Worm (Caenorhabditis elegans): Measurements from ENCODE around the gene dhs-17.
A peak's percentile ranks its signal among the peaks of the same experiment; 100 is the strongest.

Gene dhs-17

DNA sequence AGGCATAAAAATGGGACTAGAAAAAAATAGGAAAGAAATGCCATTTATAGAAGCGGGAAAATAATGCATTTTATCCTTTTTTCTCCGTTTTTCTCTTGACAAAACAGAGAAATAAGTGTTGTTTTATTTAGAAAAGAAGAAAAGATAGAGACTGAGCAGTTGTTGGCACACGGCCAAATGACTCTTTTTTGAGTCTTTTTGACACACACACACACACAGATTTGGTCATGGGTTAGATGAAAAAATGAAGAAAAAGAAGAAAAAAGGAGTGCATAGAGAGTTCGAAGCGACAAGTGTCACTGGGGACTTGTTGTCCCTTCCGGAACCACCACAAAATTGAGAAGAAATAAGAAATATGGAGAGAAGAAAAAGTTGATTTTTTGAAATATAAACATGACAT lies 1.1 kb downstream of the dhs-17 start:
- TF ChIP-seq unc-42 (tag; optimal IDR thresholded peaks at IDR 0.05) (peak; percentile 29), hlh-8 (tag; optimal IDR thresholded peaks at IDR 0.05) (no peak)

DNA sequence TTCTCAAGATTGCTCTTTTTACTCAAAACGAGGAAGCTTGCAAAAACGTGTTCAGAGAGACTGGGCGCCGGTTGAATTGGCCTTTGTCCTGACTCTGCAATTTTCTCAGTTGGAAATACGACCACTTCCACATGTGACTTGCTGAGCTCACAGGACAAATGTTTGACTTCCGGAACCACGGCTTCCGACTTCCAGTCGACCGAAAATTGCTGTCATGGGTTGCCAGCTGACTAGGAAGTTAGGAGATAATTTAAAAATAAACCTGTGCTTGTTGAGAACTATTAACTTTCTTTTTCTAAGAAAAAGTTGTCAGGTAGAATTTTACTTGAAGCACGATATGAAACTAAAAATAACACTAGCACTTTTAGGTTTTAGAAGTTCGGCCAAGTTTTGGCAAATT lies 3.0 kb downstream of the dhs-17 start:
- TF ChIP-seq madf-2 (tag; optimal IDR thresholded peaks at IDR 0.05): no peak
- no peak for TF ChIP-seq dve-1 (tag; optimal IDR thresholded peaks at IDR 0.05)
- no peak for TF ChIP-seq dmd-4 (tag; optimal IDR thresholded peaks at IDR 0.05; ENCODE audit: borderline replicate concordance)
- TF ChIP-seq elt-4 (tag; optimal IDR thresholded peaks at IDR 0.05): no peak
- TF ChIP-seq pat-9 (tag; optimal IDR thresholded peaks at IDR 0.05): no peak
- TF ChIP-seq K02D7.2 (tag; optimal IDR thresholded peaks at IDR 0.05): no peak
- no peak for TF ChIP-seq rnt-1 (tag; optimal IDR thresholded peaks at IDR 0.05)
- no peak for TF ChIP-seq gmeb-2 (tag; optimal IDR thresholded peaks at IDR 0.05)
- TF ChIP-seq lim-6 (tag; optimal IDR thresholded peaks at IDR 0.05): no peak
- TF ChIP-seq pax-1 (tag; optimal IDR thresholded peaks at IDR 0.05): no peak
- no peak for TF ChIP-seq fax-1 (tag; optimal IDR thresholded peaks at IDR 0.05)
- no peak for TF ChIP-seq npax-4 (tag; optimal IDR thresholded peaks at IDR 0.05)
- no peak for TF ChIP-seq ceh-31 (tag; optimal IDR thresholded peaks at IDR 0.05)
- no peak for TF ChIP-seq ceh-34 (tag; optimal IDR thresholded peaks at IDR 0.05)

DNA sequence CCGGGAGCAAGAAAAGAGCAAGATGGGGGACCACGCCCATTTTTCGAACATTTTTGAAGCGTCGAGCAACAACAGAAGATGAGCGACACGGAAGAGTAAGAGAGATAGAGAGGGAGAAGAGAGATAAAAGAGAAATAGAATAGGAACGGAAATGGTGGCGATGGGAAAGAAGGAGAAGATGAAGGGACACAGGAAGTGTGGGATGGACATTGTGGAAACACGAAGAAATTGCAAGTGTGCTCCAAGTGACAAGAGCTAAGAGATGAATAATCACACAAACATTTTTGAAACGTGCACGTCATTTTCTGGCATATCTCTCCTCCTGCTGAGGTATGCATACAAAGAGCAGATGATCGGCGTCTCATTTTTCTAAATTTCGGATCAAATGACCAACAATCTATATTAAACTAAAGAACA lies 4.0 kb downstream of the dhs-17 start:
- TF ChIP-seq C38D4.7 (GFP tag; optimal IDR thresholded peaks at IDR 0.05): no peak
- TF ChIP-seq ceh-34 (tag; optimal IDR thresholded peaks at IDR 0.05): peak; percentile 70
- TF ChIP-seq pqm-1 (tag; optimal IDR thresholded peaks at IDR 0.05): no peak
- peak; percentile 68 for TF ChIP-seq unc-55 (GFP tag; optimal IDR thresholded peaks at IDR 0.05)
- peak; percentile 22 for TF ChIP-seq tbx-2 (tag; optimal IDR thresholded peaks at IDR 0.05)
- TF ChIP-seq elt-2 (tag; optimal IDR thresholded peaks at IDR 0.05): no peak
- TF ChIP-seq sox-2 (GFP tag; IDR thresholded peaks at IDR 0.05): no peak
- TF ChIP-seq ceh-18 (tag; optimal IDR thresholded peaks at IDR 0.05): peak; percentile 78
- no peak for TF ChIP-seq npax-4 (tag; optimal IDR thresholded peaks at IDR 0.05)
- no peak for TF ChIP-seq unc-3 (GFP tag; conservative IDR thresholded peaks at IDR 0.05)
- no peak for TF ChIP-seq unc-3 (tag; optimal IDR thresholded peaks at IDR 0.05)
- TF ChIP-seq pros-1 (tag; optimal IDR thresholded peaks at IDR 0.05): no peak
- TF ChIP-seq ceh-31 (tag; optimal IDR thresholded peaks at IDR 0.05): peak; percentile 30
- TF ChIP-seq ceh-30 (tag; optimal IDR thresholded peaks at IDR 0.05): no peak
- TF ChIP-seq K09A11.1 (tag; optimal IDR thresholded peaks at IDR 0.05; ENCODE audit: insufficient read depth): no peak
- no peak for TF ChIP-seq unc-86 (tag; optimal IDR thresholded peaks at IDR 0.05)
- TF ChIP-seq hlh-30 (tag; optimal IDR thresholded peaks at IDR 0.05; ENCODE audit: insufficient read depth): no peak
- TF ChIP-seq unc-42 (tag; optimal IDR thresholded peaks at IDR 0.05): peak; percentile 24
- TF ChIP-seq madf-2 (tag; optimal IDR thresholded peaks at IDR 0.05): no peak
- TF ChIP-seq pat-9 (tag; optimal IDR thresholded peaks at IDR 0.05): no peak
- TF ChIP-seq ets-4 (tag; optimal IDR thresholded peaks at IDR 0.05): no peak
- no peak for TF ChIP-seq sdc-2 (tag; optimal IDR thresholded peaks at IDR 0.05)
- peak; percentile 68 for TF ChIP-seq rnt-1 (tag; optimal IDR thresholded peaks at IDR 0.05)
- no peak for TF ChIP-seq hlh-13 (GFP tag; optimal IDR thresholded peaks at IDR 0.05)
- TF ChIP-seq elt-4 (tag; optimal IDR thresholded peaks at IDR 0.05): no peak
- no peak for TF ChIP-seq ceh-14 (tag; optimal IDR thresholded peaks at IDR 0.05)
- no peak for TF ChIP-seq pag-3 (tag; optimal IDR thresholded peaks at IDR 0.05; ENCODE audit: borderline replicate concordance)
- no peak for TF ChIP-seq ztf-16 (tag; optimal IDR thresholded peaks at IDR 0.05)
- peak; percentile 10 for TF ChIP-seq nfya-1 (tag; optimal IDR thresholded peaks at IDR 0.05)
- TF ChIP-seq C08G9.2 (tag; optimal IDR thresholded peaks at IDR 0.05): peak; percentile 32
- TF ChIP-seq syd-9 (tag; optimal IDR thresholded peaks at IDR 0.05): peak; percentile 36
- no peak for TF ChIP-seq F13H6.1 (tag; optimal IDR thresholded peaks at IDR 0.05)
- no peak for TF ChIP-seq hlh-8 (tag; optimal IDR thresholded peaks at IDR 0.05)
- TF ChIP-seq lim-6 (tag; optimal IDR thresholded peaks at IDR 0.05): no peak
- no peak for TF ChIP-seq hlh-6 (tag; optimal IDR thresholded peaks at IDR 0.05)
- TF ChIP-seq odd-2 (tag; optimal IDR thresholded peaks at IDR 0.05): no peak
- TF ChIP-seq nhr-232 (tag; optimal IDR thresholded peaks at IDR 0.05): no peak
